Worm (Caenorhabditis elegans) whole organism, L2 larva: Measurements from ENCODE around the gene F33C8.2.

Experiments
- Y55F3AM.14 ChIP-seq: fragments of 200-800 bp; sonication (Bioruptor generic); optimal IDR thresholded peaks from 2 replicates; lab custom pipeline; 2018; ENCODE audit warnings: mild to moderate bottlenecking, missing genetic modification characterization, missing compliant biosample characterization
- aly-2 ChIP-seq: fragments of 150-350 bp; optimal IDR thresholded peaks from 2 replicates; lab custom pipeline; 2014; ENCODE audit warnings: missing biosample characterization, missing genetic modification characterization
- ama-1 ChIP-seq: fragments of 150-350 bp; optimal IDR thresholded peaks from 2 replicates; lab custom pipeline; 2018; ENCODE audit warnings: inconsistent platforms
- elt-1 ChIP-seq: fragments of 150-350 bp; optimal IDR thresholded peaks from 2 replicates; lab custom pipeline; 2014; ENCODE audit warnings: missing biosample characterization, missing genetic modification characterization
- fos-1 ChIP-seq: fragments of 150-350 bp; optimal IDR thresholded peaks from 2 replicates; lab custom pipeline; 2014; ENCODE audit warnings: missing biosample characterization, missing genetic modification characterization
- mbf-1 ChIP-seq: sonication (generic microtip); optimal IDR thresholded peaks from 2 replicates; lab custom pipeline; 2017; ENCODE audit warnings: missing biosample characterization, missing genetic modification characterization
- nhr-11 ChIP-seq: fragments of 150-350 bp; optimal IDR thresholded peaks from 2 replicates; lab custom pipeline; 2014; ENCODE audit warnings: missing biosample characterization, missing genetic modification characterization
- nhr-12 ChIP-seq: fragments of 150-350 bp; optimal IDR thresholded peaks from 2 replicates; lab custom pipeline; 2014; ENCODE audit warnings: missing biosample characterization, missing genetic modification characterization
- nhr-23 ChIP-seq: fragments of 150-350 bp; optimal IDR thresholded peaks from 2 replicates; lab custom pipeline; 2014; ENCODE audit warnings: missing biosample characterization, missing genetic modification reagents, missing genetic modification characterization
- nhr-25 ChIP-seq: fragments of 150-350 bp; sonication (generic microtip); optimal IDR thresholded peaks from 3 replicates; lab custom pipeline; 2014; ENCODE audit warnings: missing biosample characterization, missing genetic modification characterization
- snpc-4 ChIP-seq: fragments of 150-350 bp; optimal IDR thresholded peaks from 2 replicates; lab custom pipeline; 2014; ENCODE audit warnings: missing biosample characterization, missing genetic modification characterization
- unc-39 ChIP-seq: fragments of 150-350 bp; optimal IDR thresholded peaks from 2 replicates; lab custom pipeline; 2014; ENCODE audit warnings: missing biosample characterization, missing genetic modification characterization
- unc-62 ChIP-seq: fragments of 150-350 bp; optimal IDR thresholded peaks from 2 replicates; lab custom pipeline; 2014; ENCODE audit warnings: missing biosample characterization, missing genetic modification reagents, missing genetic modification characterization
- ztf-1 ChIP-seq: fragments of 200-800 bp; sonication (Bioruptor generic); conservative IDR thresholded peaks from 2 replicates; pipeline ENCODE4 v1.3.6; 2022; ENCODE audit warnings: missing genetic modification characterization, missing compliant biosample characterization

- TF ChIP-seq nhr-12 (tag; lab: Kevin White, UChicago), result no peak
- no peak for TF ChIP-seq nhr-25 (tag; lab: Kevin White, UChicago)
- no peak for TF ChIP-seq unc-62
- no peak for TF ChIP-seq nhr-11
- TF ChIP-seq snpc-4 (tag; lab: Kevin White, UChicago), result no peak
- no peak for TF ChIP-seq mbf-1 (tag; lab: Kevin White, UChicago)
- no peak for TF ChIP-seq ztf-1 (GFP tag; lab: Robert Waterston, UW)
- TF ChIP-seq elt-1, result no peak
- no peak for TF ChIP-seq fos-1 (tag; lab: Kevin White, UChicago)
- TF ChIP-seq aly-2 (tag; lab: Kevin White, UChicago), result no peak
- no peak for TF ChIP-seq nhr-23
- TF ChIP-seq ama-1 (lab: Kevin White, UChicago), result no peak
- TF ChIP-seq Y55F3AM.14 (GFP tag; lab: Kevin White, UChicago), result no peak
- no peak for TF ChIP-seq unc-39 (tag; lab: Kevin White, UChicago)
These were observed 36.5 kb downstream of the F33C8.2 start for ce11 chrX:14757641-14758220.
